Worm (Caenorhabditis elegans) whole organism, late embryonic: ENCODE data around the gene nhr-142.

ENCODE experiments used
- C08G9.2 ChIP-seq: sonication (generic microtip); optimal IDR thresholded peaks from 2 replicates; lab custom pipeline; 2016; ENCODE audit warnings: mild to moderate bottlenecking, missing genetic modification characterization, moderate library complexity, missing compliant biosample characterization
- ets-4 ChIP-seq: sonication (generic microtip); optimal IDR thresholded peaks from 2 replicates; lab custom pipeline; 2016; ENCODE audit warnings: missing genetic modification characterization, missing compliant biosample characterization
- fax-1 ChIP-seq: sonication (generic microtip); optimal IDR thresholded peaks from 2 replicates; lab custom pipeline; 2016; ENCODE audit warnings: missing genotype, missing genetic modification characterization, missing compliant biosample characterization
- lim-6 ChIP-seq: sonication (generic microtip); optimal IDR thresholded peaks from 2 replicates; lab custom pipeline; 2016; ENCODE audit warnings: missing genetic modification characterization, missing compliant biosample characterization
- nfya-1 ChIP-seq: sonication (generic microtip); optimal IDR thresholded peaks from 2 replicates; lab custom pipeline; 2017; ENCODE audit warnings: missing genetic modification characterization, mild to moderate bottlenecking, missing compliant biosample characterization, antibody characterized with exemption, moderate library complexity
- odd-2 ChIP-seq: sonication (generic microtip); optimal IDR thresholded peaks from 2 replicates; lab custom pipeline; 2017; ENCODE audit warnings: antibody characterized with exemption, mild to moderate bottlenecking, missing genetic modification characterization, missing compliant biosample characterization
- pag-3 ChIP-seq: sonication (generic microtip); optimal IDR thresholded peaks from 2 replicates; lab custom pipeline; 2016; ENCODE audit warnings: missing compliant biosample characterization, missing genetic modification characterization, borderline replicate concordance
- pha-4 ChIP-seq: fragments of 150-350 bp; optimal IDR thresholded peaks from 2 replicates; lab custom pipeline; 2018; ENCODE audit warnings: missing biosample characterization, missing genetic modification reagents, missing genetic modification characterization
- pqm-1 ChIP-seq: sonication (generic microtip); optimal IDR thresholded peaks from 2 replicates; lab custom pipeline; 2016; ENCODE audit warnings: missing genetic modification characterization, missing compliant biosample characterization
- syd-9 ChIP-seq: sonication (generic microtip); optimal IDR thresholded peaks from 2 replicates; lab custom pipeline; 2016; ENCODE audit warnings: mild to moderate bottlenecking, missing genetic modification characterization, moderate library complexity, missing compliant biosample characterization
- ttx-3 ChIP-seq: sonication (generic microtip); optimal IDR thresholded peaks from 2 replicates; lab custom pipeline; 2016; ENCODE audit warnings: missing genetic modification reagents, missing genetic modification characterization, missing compliant biosample characterization

DNA sequence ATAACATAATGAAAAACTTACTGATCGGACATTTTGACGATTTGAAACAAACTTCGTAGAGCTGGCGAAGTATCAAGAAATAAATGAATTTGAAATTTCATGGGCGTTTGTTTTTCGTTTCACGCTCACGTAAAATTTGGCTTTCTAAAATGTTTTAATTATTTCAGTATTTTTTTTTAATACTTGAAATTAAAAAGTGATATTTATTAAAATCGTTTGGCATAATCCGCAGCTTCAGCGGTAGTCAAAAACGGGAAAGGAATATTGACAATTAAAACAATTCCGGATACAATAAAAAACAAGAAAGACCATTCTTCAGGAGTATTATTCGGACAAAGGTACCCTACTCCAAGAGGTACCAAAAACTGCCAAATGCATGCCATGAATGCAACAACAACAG lies 7.7 kb downstream of the nhr-142 start, which contains the start of gene fbxa-183:
- TF ChIP-seq fax-1 (tag; lab: Kevin White, UChicago) (no peak), nfya-1 (tag; lab: Kevin White, UChicago) (no peak), odd-2 (tag; lab: Kevin White, UChicago) (no peak), ets-4 (tag; lab: Kevin White, UChicago) (no peak), pag-3 (tag; lab: Kevin White, UChicago) (no peak), pqm-1 (tag; lab: Kevin White, UChicago) (no peak), syd-9 (no peak), ttx-3 (tag; lab: Kevin White, UChicago) (no peak), pha-4 (no peak), lim-6 (tag; lab: Kevin White, UChicago) (no peak), C08G9.2 (tag; lab: Kevin White, UChicago) (no peak)
